Worm (Caenorhabditis elegans): Measurements from ENCODE around the gene W02F12.2.

DNA sequence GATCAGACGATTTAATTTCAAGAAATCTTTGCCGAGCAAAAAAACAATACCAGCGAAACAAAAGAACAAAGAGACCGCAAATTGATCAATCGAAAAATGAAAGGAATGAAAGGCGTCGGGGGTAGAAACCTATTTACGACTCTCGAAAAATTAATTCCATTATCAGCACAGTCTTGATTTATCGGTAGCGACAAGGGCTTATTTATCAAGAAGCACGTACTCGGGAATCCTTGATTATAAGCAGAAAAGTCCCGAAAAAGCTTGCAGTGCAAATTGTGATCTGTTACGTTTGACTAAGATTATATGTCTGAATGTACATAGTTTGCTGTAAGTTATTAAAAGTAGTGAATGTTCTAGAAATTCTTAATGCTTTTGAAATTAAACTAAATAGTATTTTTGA is 30.9 kb downstream of the W02F12.2 start:
- TF ChIP-seq ztf-29 (GFP tag; IDR thresholded peaks at IDR 0.05) = no peak
- TF ChIP-seq klf-2 (GFP tag; conservative IDR thresholded peaks at IDR 0.05) = no peak
- TF ChIP-seq T22C8.4 (GFP tag; IDR thresholded peaks at IDR 0.05) = no peak
- TF ChIP-seq flt-1 (GFP tag; IDR thresholded peaks at IDR 0.05) = no peak
- no peak for TF ChIP-seq ref-1 (GFP tag; conservative IDR thresholded peaks at IDR 0.05)

All from whole organism, midembryonic.